Worm (Caenorhabditis elegans) whole organism, L3 larva: ENCODE results near the gene gcy-7.

ENCODE experiments used
- ama-1 ChIP-seq: fragments of 150-350 bp; optimal IDR thresholded peaks from 2 replicates; lab custom pipeline; 2018
- elt-1 ChIP-seq: fragments of 150-350 bp; optimal IDR thresholded peaks from 2 replicates; lab custom pipeline; 2014; ENCODE audit warnings: missing biosample characterization, missing genetic modification characterization
- elt-2 ChIP-seq: sonication (generic microtip); optimal IDR thresholded peaks from 2 replicates; lab custom pipeline; 2016; ENCODE audit warnings: missing genetic modification reagents, mild to moderate bottlenecking, missing genetic modification characterization, missing compliant biosample characterization
- fos-1 ChIP-seq: fragments of 150-350 bp; optimal IDR thresholded peaks from 2 replicates; lab custom pipeline; 2014; ENCODE audit warnings: missing biosample characterization, missing genetic modification characterization
- jun-1 ChIP-seq: fragments of 150-350 bp; optimal IDR thresholded peaks from 2 replicates; lab custom pipeline; 2014; ENCODE audit warnings: missing biosample characterization, missing genetic modification reagents, missing genetic modification characterization
- lin-39 ChIP-seq: fragments of 150-350 bp; optimal IDR thresholded peaks from 2 replicates; lab custom pipeline; 2018; ENCODE audit warnings: missing biosample characterization, missing genetic modification reagents, missing genetic modification characterization
- mdl-1 ChIP-seq: fragments of 150-350 bp; optimal IDR thresholded peaks from 2 replicates; lab custom pipeline; 2014; ENCODE audit warnings: missing biosample characterization, missing genetic modification characterization
- nhr-11 ChIP-seq: fragments of 150-350 bp; optimal IDR thresholded peaks from 2 replicates; lab custom pipeline; 2014; ENCODE audit warnings: missing biosample characterization, missing genetic modification characterization
- nhr-76 ChIP-seq: fragments of 150-350 bp; sonication (generic microtip); optimal IDR thresholded peaks from 5 replicates; lab custom pipeline; 2014; ENCODE audit warnings: missing biosample characterization, missing genetic modification characterization
- unc-62 ChIP-seq: fragments of 150-350 bp; sonication (generic microtip); optimal IDR thresholded peaks from 4 replicates; lab custom pipeline; 2014; ENCODE audit warnings: missing biosample characterization, missing genetic modification reagents, missing genetic modification characterization
- zag-1 ChIP-seq: fragments of 150-350 bp; optimal IDR thresholded peaks from 2 replicates; lab custom pipeline; 2014; ENCODE audit warnings: missing biosample characterization, missing genetic modification characterization
- ztf-11 ChIP-seq: fragments of 150-350 bp; optimal IDR thresholded peaks from 2 replicates; lab custom pipeline; 2014; ENCODE audit warnings: missing biosample characterization, missing genetic modification characterization
- ztf-4 ChIP-seq: fragments of 150-350 bp; optimal IDR thresholded peaks from 2 replicates; lab custom pipeline; 2014; ENCODE audit warnings: missing biosample characterization, missing genetic modification characterization

DNA sequence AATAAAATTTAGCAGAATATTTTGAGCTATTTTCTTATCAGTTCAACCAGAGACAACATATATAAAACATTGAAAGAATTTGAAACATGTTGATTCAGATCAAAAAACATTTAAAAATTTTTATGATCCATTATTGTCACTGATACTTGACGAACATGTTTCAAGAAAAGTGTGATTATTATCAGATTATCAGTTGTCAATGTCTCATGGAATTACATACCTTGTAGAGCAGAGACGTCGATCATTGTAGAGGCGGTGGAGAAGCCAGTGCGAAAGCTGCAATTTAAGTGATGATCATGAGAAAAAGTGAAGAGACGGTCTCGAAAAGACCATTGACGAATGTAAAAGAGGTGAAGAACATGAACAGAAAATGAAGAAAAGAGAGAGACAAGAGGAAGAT lies 15.2 kb downstream of the gcy-7 start, which contains the start of gene F52E1.9:
- no peak for TF ChIP-seq mdl-1 (tag; lab: Kevin White, UChicago)
- TF ChIP-seq unc-62 (GFP tag; lab: Kevin White, UChicago), result no peak
- TF ChIP-seq ama-1, result no peak
- TF ChIP-seq lin-39 (tag; lab: Kevin White, UChicago), result no peak
- TF ChIP-seq nhr-11 (tag; lab: Kevin White, UChicago), result no peak
- TF ChIP-seq jun-1 (tag; lab: Kevin White, UChicago), result no peak
- no peak for TF ChIP-seq fos-1
- no peak for TF ChIP-seq ztf-11 (tag; lab: Kevin White, UChicago)
- no peak for TF ChIP-seq zag-1 (tag; lab: Kevin White, UChicago)
- no peak for TF ChIP-seq nhr-76 (tag; lab: Kevin White, UChicago)
- peak; percentile 93 for TF ChIP-seq elt-2 (tag; lab: Kevin White, UChicago)
- TF ChIP-seq elt-1 (tag; lab: Kevin White, UChicago), result no peak
- no peak for TF ChIP-seq ztf-4
